Worm (Caenorhabditis elegans) whole organism, late embryonic: ENCODE data around the gene F32D8.7.

Source experiments
- K02D7.2 ChIP-seq: sonication (generic microtip); optimal IDR thresholded peaks from 2 replicates; lab custom pipeline; 2017; ENCODE audit warnings: mild to moderate bottlenecking, missing genetic modification characterization, missing compliant biosample characterization
- pqm-1 ChIP-seq: sonication (generic microtip); optimal IDR thresholded peaks from 2 replicates; lab custom pipeline; 2016; ENCODE audit warnings: missing genetic modification characterization, missing compliant biosample characterization

- TF ChIP-seq K02D7.2 (tag; lab: Kevin White, UChicago) (no peak), pqm-1 (no peak)
Observed at ce11 chrV:10888153-10888552, 10.1 kb upstream of the F32D8.7 start.
